Fruit fly (Drosophila melanogaster) whole organism, embryonic: ENCODE results near the gene fan.

ENCODE experiments used
- CG10147 ChIP-seq: fragments of 200-800 bp; sonication (Bioruptor generic); optimal IDR thresholded peaks from 2 replicates; lab custom pipeline; 2019; ENCODE audit warnings: missing biosample characterization, mild to moderate bottlenecking, missing genetic modification characterization, moderate library complexity
- CG10321 ChIP-seq: fragments of 200-800 bp; sonication (Bioruptor generic); IDR thresholded peaks from 2 replicates; pipeline ENCODE4 v1.3.6; 2022; ENCODE audit warnings: missing biosample characterization, missing genetic modification characterization
- CG13775 ChIP-seq: fragments of 200-800 bp; sonication (Bioruptor generic); optimal IDR thresholded peaks from 3 replicates; lab custom pipeline; 2017; ENCODE audit warnings: missing biosample characterization, mild to moderate bottlenecking, missing genetic modification characterization
- CG14860 ChIP-seq: fragments of 200-800 bp; sonication (Bioruptor generic); IDR thresholded peaks from 3 replicates; pipeline ENCODE4 v1.3.6; 2022; ENCODE audit warnings: missing biosample characterization, missing genetic modification characterization; ENCODE audit not compliant: partially characterized antibody
- CG17359 ChIP-seq: fragments of 200-800 bp; sonication (Bioruptor generic); optimal IDR thresholded peaks from 3 replicates; lab custom pipeline; 2018; ENCODE audit warnings: missing biosample characterization, mild to moderate bottlenecking, missing genetic modification characterization, moderate library complexity
- CG17568 ChIP-seq: fragments of 200-800 bp; sonication (Bioruptor generic); optimal IDR thresholded peaks from 2 replicates; lab custom pipeline; 2018; ENCODE audit warnings: missing biosample characterization, mild to moderate bottlenecking, missing genetic modification characterization, moderate library complexity
- CG2712 ChIP-seq: fragments of 200-800 bp; optimal IDR thresholded peaks from 3 replicates; lab custom pipeline; 2019; ENCODE audit warnings: missing biosample characterization, mild to moderate bottlenecking, missing genetic modification characterization, moderate library complexity
- CG30431 ChIP-seq: fragments of 200-800 bp; sonication (Bioruptor generic); optimal IDR thresholded peaks from 2 replicates; lab custom pipeline; 2017; ENCODE audit warnings: missing biosample characterization, missing genetic modification characterization
- CG31388 ChIP-seq: fragments of 200-800 bp; sonication (Bioruptor generic); optimal IDR thresholded peaks from 2 replicates; lab custom pipeline; 2016; ENCODE audit warnings: missing biosample characterization, missing genetic modification characterization
- CG32767 ChIP-seq: fragments of 200-800 bp; sonication (Bioruptor generic); IDR thresholded peaks from 2 replicates; pipeline ENCODE4 v1.3.6; 2022; ENCODE audit warnings: missing biosample characterization, missing genetic modification characterization
- CG4282 ChIP-seq: fragments of 200-800 bp; sonication (Bioruptor generic); optimal IDR thresholded peaks from 2 replicates; lab custom pipeline; 2016; ENCODE audit warnings: missing biosample characterization, missing genetic modification characterization
- CG4617 ChIP-seq: fragments of 200-800 bp; sonication (Bioruptor generic); optimal IDR thresholded peaks from 3 replicates; lab custom pipeline; 2016; ENCODE audit warnings: missing biosample characterization, missing genetic modification characterization, borderline replicate concordance
- CG7556 ChIP-seq: fragments of 200-800 bp; sonication (Bioruptor generic); optimal IDR thresholded peaks from 2 replicates; lab custom pipeline; 2017; ENCODE audit warnings: missing biosample characterization, mild to moderate bottlenecking, missing genetic modification characterization
- CG8089 ChIP-seq: fragments of 200-800 bp; sonication (Bioruptor generic); optimal IDR thresholded peaks from 3 replicates; lab custom pipeline; 2016; ENCODE audit warnings: missing biosample characterization, missing genetic modification characterization
- CG8290 ChIP-seq, 3 experiments: fragments of 200-800 bp; sonication (Bioruptor generic); optimal IDR thresholded peaks; 2 replicates each; lab custom pipeline; 2016 to 2019; ENCODE audit warnings: missing biosample characterization in 3 of 3, missing genetic modification characterization in 3 of 3, mild to moderate bottlenecking in 2 of 3, moderate library complexity in 1 of 3
- CG9797 ChIP-seq: fragments of 200-800 bp; sonication (Bioruptor generic); optimal IDR thresholded peaks from 3 replicates; lab custom pipeline; 2018; ENCODE audit warnings: missing biosample characterization, mild to moderate bottlenecking, missing genetic modification characterization
- Drgx ChIP-seq: fragments of 200-800 bp; sonication (Bioruptor generic); IDR thresholded peaks from 2 replicates; pipeline ENCODE4 v1.3.6; 2022; ENCODE audit warnings: missing biosample characterization, missing genetic modification characterization
- E2f2 ChIP-seq: fragments of 200-800 bp; sonication (Bioruptor generic); IDR thresholded peaks from 2 replicates; pipeline ENCODE4 v1.3.6; 2022; ENCODE audit warnings: missing biosample characterization, missing genetic modification characterization
- Fer2 ChIP-seq: fragments of 200-800 bp; sonication (Bioruptor generic); optimal IDR thresholded peaks from 2 replicates; lab custom pipeline; 2018; ENCODE audit warnings: missing biosample characterization, mild to moderate bottlenecking, missing genetic modification characterization, moderate library complexity
- H15 ChIP-seq: fragments of 200-800 bp; sonication (Bioruptor generic); IDR thresholded peaks from 3 replicates; pipeline ENCODE4 v1.3.6; 2022; ENCODE audit warnings: missing biosample characterization, missing genetic modification characterization
- HLH54F ChIP-seq: fragments of 200-800 bp; sonication (Bioruptor generic); optimal IDR thresholded peaks from 3 replicates; lab custom pipeline; 2016; ENCODE audit warnings: missing biosample characterization, missing genetic modification characterization
- Hr3 ChIP-seq: fragments of 200-800 bp; sonication (Bioruptor generic); optimal IDR thresholded peaks from 3 replicates; lab custom pipeline; 2016; ENCODE audit warnings: missing biosample characterization, missing genetic modification characterization
- Oaz ChIP-seq: fragments of 200-800 bp; sonication (Bioruptor generic); IDR thresholded peaks from 2 replicates; pipeline ENCODE4 v1.3.6; 2022; ENCODE audit warnings: missing biosample characterization, missing genetic modification characterization
- Oli ChIP-seq: fragments of 200-800 bp; sonication (Bioruptor generic); optimal IDR thresholded peaks from 2 replicates; lab custom pipeline; 2018; ENCODE audit warnings: missing biosample characterization, mild to moderate bottlenecking, missing genetic modification characterization, moderate library complexity
- Scr ChIP-seq: fragments of 200-800 bp; sonication (Bioruptor generic); IDR thresholded peaks from 2 replicates; pipeline ENCODE4 v1.3.6; 2022; ENCODE audit warnings: missing biosample characterization, missing genetic modification characterization; ENCODE audit not compliant: partially characterized antibody
- Six4 ChIP-seq: fragments of 200-800 bp; sonication (Bioruptor generic); optimal IDR thresholded peaks from 2 replicates; lab custom pipeline; 2016; ENCODE audit warnings: missing biosample characterization, missing genetic modification characterization
- Sry-β ChIP-seq: fragments of 200-800 bp; sonication (Bioruptor generic); optimal IDR thresholded peaks from 2 replicates; lab custom pipeline; 2018; ENCODE audit warnings: missing biosample characterization, mild to moderate bottlenecking, missing genetic modification characterization, moderate library complexity
- Tbp ChIP-seq: fragments of >200 bp; optimal IDR thresholded peaks from 2 replicates; lab custom pipeline; 2018; ENCODE audit warnings: missing biosample characterization, missing genetic modification characterization
- ab ChIP-seq: fragments of 200-800 bp; sonication (Bioruptor generic); optimal IDR thresholded peaks from 2 replicates; lab custom pipeline; 2016; ENCODE audit warnings: missing biosample characterization, missing genetic modification characterization
- amos ChIP-seq: fragments of 200-800 bp; sonication (Bioruptor generic); IDR thresholded peaks from 2 replicates; pipeline ENCODE4 v1.3.6; 2022; ENCODE audit warnings: missing biosample characterization, missing genetic modification characterization; ENCODE audit not compliant: partially characterized antibody
- cg ChIP-seq: fragments of 200-800 bp; sonication (Bioruptor generic); optimal IDR thresholded peaks from 3 replicates; lab custom pipeline; 2019; ENCODE audit warnings: missing biosample characterization, mild to moderate bottlenecking, missing genetic modification characterization, moderate library complexity
- crc ChIP-seq: fragments of 200-800 bp; sonication (Bioruptor generic); optimal IDR thresholded peaks from 2 replicates; lab custom pipeline; 2016; ENCODE audit warnings: missing biosample characterization, missing genetic modification characterization
- dysf ChIP-seq: fragments of 200-800 bp; sonication (Bioruptor generic); IDR thresholded peaks from 3 replicates; pipeline ENCODE4 v1.3.6; 2022; ENCODE audit warnings: missing biosample characterization, missing genetic modification characterization
- ems ChIP-seq: fragments of 200-800 bp; sonication (Bioruptor generic); optimal IDR thresholded peaks from 3 replicates; lab custom pipeline; 2016; ENCODE audit warnings: missing biosample characterization, missing genetic modification characterization
- fd64A ChIP-seq: fragments of 200-800 bp; sonication (Bioruptor generic); optimal IDR thresholded peaks from 3 replicates; lab custom pipeline; 2018; ENCODE audit warnings: missing biosample characterization, mild to moderate bottlenecking, missing genetic modification characterization
- hkb ChIP-seq, 2 experiments: fragments of 200-800 bp in 1 of 2; fragments of >200 bp in 1 of 2; sonication (Bioruptor generic) in 1 of 2; IDR thresholded peaks in 1 of 2; optimal IDR thresholded peaks in 1 of 2; 2 replicates each; pipeline versions ENCODE4 v1.3.6 to Lab custom; 2017 to 2022; ENCODE audit warnings: missing biosample characterization in 1 of 2, missing genetic modification characterization in 1 of 2
- nau ChIP-seq: fragments of 200-800 bp; sonication (Bioruptor generic); optimal IDR thresholded peaks from 3 replicates; lab custom pipeline; 2017; ENCODE audit warnings: missing biosample characterization, mild to moderate bottlenecking, missing genetic modification characterization, missing genetic modification reagents
- p53 ChIP-seq: fragments of 200-800 bp; sonication (Bioruptor generic); optimal IDR thresholded peaks from 2 replicates; lab custom pipeline; 2016; ENCODE audit warnings: missing biosample characterization, missing genetic modification characterization
- pfk ChIP-seq: fragments of 200-800 bp; sonication (Bioruptor generic); optimal IDR thresholded peaks from 2 replicates; lab custom pipeline; 2018; ENCODE audit warnings: missing biosample characterization, mild to moderate bottlenecking, missing genetic modification characterization, moderate library complexity
- pzg ChIP-seq: fragments of 200-800 bp; sonication (Bioruptor generic); optimal IDR thresholded peaks from 3 replicates; lab custom pipeline; 2018; ENCODE audit warnings: missing biosample characterization, mild to moderate bottlenecking, missing genetic modification characterization, moderate library complexity
- ro ChIP-seq: fragments of 200-800 bp; sonication (Bioruptor generic); IDR thresholded peaks from 2 replicates; pipeline ENCODE4 v1.3.6; 2022; ENCODE audit warnings: missing biosample characterization, missing genetic modification characterization
- run ChIP-seq: fragments of 200-800 bp; sonication (Bioruptor generic); optimal IDR thresholded peaks from 3 replicates; lab custom pipeline; 2018; ENCODE audit warnings: missing biosample characterization, mild to moderate bottlenecking, missing genetic modification characterization
- shn ChIP-seq: fragments of 200-800 bp; sonication (Bioruptor generic); optimal IDR thresholded peaks from 3 replicates; lab custom pipeline; 2016; ENCODE audit warnings: missing biosample characterization, missing genetic modification characterization
- zfh1 ChIP-seq: fragments of 200-800 bp; sonication (Bioruptor generic); IDR thresholded peaks from 3 replicates; pipeline ENCODE4 v1.3.6; 2022; ENCODE audit warnings: missing biosample characterization, missing genetic modification characterization

Gene fan

DNA sequence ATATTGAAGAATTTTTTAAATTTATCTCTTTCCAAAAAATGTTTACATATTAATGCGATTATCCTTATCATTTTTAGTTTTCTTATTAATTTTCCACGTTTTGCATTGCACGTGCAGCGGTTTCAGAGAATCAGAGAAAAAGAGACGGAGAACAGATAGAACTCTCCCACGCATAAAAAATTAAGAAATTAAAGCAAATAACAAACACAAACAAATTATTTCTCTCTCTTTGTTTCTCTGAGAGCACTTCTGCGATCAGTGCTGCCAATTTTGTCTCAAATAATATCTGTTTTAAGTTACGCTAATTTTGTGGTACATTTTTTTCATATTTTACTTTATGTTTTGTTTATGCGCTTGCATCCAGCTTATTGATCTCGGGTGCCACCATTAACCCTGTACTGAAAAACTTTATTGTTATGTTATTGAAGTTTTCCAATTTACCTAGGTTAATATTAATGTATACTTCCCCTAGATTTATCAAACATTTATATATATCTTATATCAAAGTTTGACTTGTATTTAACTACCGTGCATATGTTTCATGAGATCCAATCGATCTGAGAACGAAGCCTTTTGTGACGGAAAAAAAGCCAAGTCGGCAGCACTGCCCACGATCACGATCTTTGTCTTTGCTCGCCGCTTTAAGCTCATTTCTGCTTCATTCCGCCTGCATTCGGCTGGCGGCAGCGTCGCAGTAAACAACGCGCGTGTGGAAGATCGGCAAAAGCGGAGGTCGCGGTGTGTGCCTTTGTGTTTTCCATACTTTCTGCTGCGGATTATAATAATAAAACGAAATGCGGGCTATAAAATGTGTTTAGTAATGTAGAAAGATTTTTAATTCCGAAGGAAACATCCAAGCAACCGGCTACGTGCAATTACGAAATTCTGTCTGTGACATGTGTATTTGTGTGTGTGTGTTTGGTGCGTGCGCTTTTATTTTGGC, 45.4 kb upstream of the fan start, which contains the start of gene Sarm (continued):
- TF ChIP-seq HLH54F (GFP tag; lab: Kevin White, UChicago) = peak; percentile 23
- TF ChIP-seq E2f2 (GFP tag; lab: Robert Waterston, UW) = peak; percentile 33; the same call in 1 of the 2 replicates
- TF ChIP-seq, all 482 proteins: peak for 169

DNA sequence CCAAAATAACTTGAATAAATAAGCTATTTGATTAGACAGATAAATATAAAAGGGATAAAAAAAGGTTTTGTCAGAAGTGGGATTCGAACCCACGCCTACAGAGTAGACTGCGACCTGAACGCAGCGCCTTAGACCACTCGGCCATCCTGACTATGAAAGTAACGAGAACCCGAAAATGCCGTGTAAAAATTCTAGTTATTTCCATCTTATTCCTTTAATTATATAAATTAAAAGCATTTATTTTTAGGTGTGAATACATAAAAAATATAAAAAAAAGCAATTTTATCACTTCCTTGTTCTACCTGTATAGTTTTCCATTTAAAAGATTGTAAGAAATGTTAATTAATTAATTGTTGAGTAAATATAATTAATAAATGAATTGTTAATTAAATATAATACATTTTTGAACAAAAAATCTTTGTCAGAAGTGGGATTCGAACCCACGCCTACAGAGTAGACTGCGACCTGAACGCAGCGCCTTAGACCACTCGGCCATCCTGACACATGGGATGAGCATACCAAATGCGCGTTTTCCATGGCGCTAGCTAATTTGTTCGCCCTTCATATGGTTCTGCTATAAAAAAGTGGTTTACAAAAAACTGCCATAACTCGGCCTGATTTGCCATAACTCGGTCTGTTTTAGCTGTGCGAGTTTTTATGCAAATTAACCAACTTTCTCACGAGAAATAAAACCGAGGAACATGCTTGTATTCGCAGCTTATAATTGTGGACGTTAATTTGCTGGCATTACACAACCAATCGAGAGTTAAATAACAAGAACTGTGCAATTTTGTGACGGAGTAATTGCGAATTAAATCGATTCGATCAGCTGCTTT, 43.1 kb upstream of the fan start:
- no peak for TF ChIP-seq CG17568 (GFP tag; lab: Kevin White, UChicago)
- TF ChIP-seq ro (GFP tag; lab: Robert Waterston, UW) = no peak
- no peak for TF ChIP-seq dysf (GFP tag; lab: Robert Waterston, UW)
- TF ChIP-seq cg (GFP tag; lab: Kevin White, UChicago) = no peak
- TF ChIP-seq nau (GFP tag; lab: Kevin White, UChicago) = no peak
- no peak for TF ChIP-seq CG4282 (GFP tag; lab: Kevin White, UChicago)
- TF ChIP-seq Oaz (GFP tag; lab: Robert Waterston, UW) = no peak
- no peak for TF ChIP-seq CG10321 (GFP tag; lab: Robert Waterston, UW)
- TF ChIP-seq ab (GFP tag; lab: Kevin White, UChicago) = no peak
- TF ChIP-seq CG4617 (GFP tag; lab: Kevin White, UChicago) = no peak
- no peak for TF ChIP-seq Fer2 (tag; lab: Kevin White, UChicago)
- TF ChIP-seq H15 (GFP tag; lab: Robert Waterston, UW) = no peak
- TF ChIP-seq CG32767 = no peak
- TF ChIP-seq Scr (GFP tag; lab: Robert Waterston, UW) = peak; percentile 80
- no peak for TF ChIP-seq Six4 (GFP tag; lab: Kevin White, UChicago)
- no peak for TF ChIP-seq CG10147 (GFP tag; lab: Kevin White, UChicago)
- no peak for TF ChIP-seq CG31388 (GFP tag; lab: Kevin White, UChicago)
- TF ChIP-seq CG7556 (GFP tag; lab: Kevin White, UChicago) = no peak
- TF ChIP-seq ems (GFP tag; lab: Kevin White, UChicago) = no peak
- no peak for TF ChIP-seq Hr3
- TF ChIP-seq shn (GFP tag; lab: Kevin White, UChicago) = no peak
- TF ChIP-seq CG30431 (GFP tag; lab: Kevin White, UChicago) = no peak
- TF ChIP-seq CG2712 (tag; lab: Kevin White, UChicago) = peak; percentile 50
- no peak for TF ChIP-seq pzg (GFP tag; lab: Kevin White, UChicago)
- TF ChIP-seq Tbp (GFP tag; lab: Kevin White, UChicago) = no peak
- peak; percentile 89 for TF ChIP-seq amos (GFP tag; lab: Robert Waterston, UW)
- TF ChIP-seq CG17359 = no peak
- TF ChIP-seq p53 (GFP tag; lab: Kevin White, UChicago) = no peak
- no peak for TF ChIP-seq CG13775
- no peak for TF ChIP-seq Oli (tag; lab: Kevin White, UChicago)
- TF ChIP-seq pfk = no peak
- TF ChIP-seq Sry-β (GFP tag; lab: Kevin White, UChicago) = no peak
- TF ChIP-seq CG14860 (GFP tag; lab: Robert Waterston, UW) = peak; percentile 89
- peak; percentile 14 for TF ChIP-seq fd64A (GFP tag; lab: Kevin White, UChicago)
- TF ChIP-seq run (tag; lab: Kevin White, UChicago) = no peak
- TF ChIP-seq zfh1 (GFP tag; lab: Robert Waterston, UW) = no peak
- TF ChIP-seq CG9797 (GFP tag; lab: Kevin White, UChicago) = no peak
- no peak for TF ChIP-seq CG8089
- no peak for TF ChIP-seq CG8290 (GFP tag; optimal IDR thresholded peaks at IDR 0.05; lab: Kevin White, UChicago)
- TF ChIP-seq CG8290 (tag; optimal IDR thresholded peaks at IDR 0.05; lab: Kevin White, UChicago) = peak in 1 of 2 experiments; percentile 18
- no peak for TF ChIP-seq crc (GFP tag; lab: Kevin White, UChicago)
- no peak for TF ChIP-seq Drgx
- TF ChIP-seq hkb (optimal IDR thresholded peaks at IDR 0.05; lab: Kevin White, UChicago) = no peak
- TF ChIP-seq hkb (GFP tag; IDR thresholded peaks at IDR 0.05; lab: Robert Waterston, UW) = no peak
